Fruit fly (Drosophila melanogaster) S2 (cell line): Measurements from ENCODE around the gene CG14879.

ENCODE experiments used
- CG8478 ChIP-seq: fragments of >200 bp; optimal IDR thresholded peaks from 2 replicates; lab custom pipeline; 2018
- CTCF ChIP-seq, 2 experiments: fragments of >200 bp; optimal IDR thresholded peaks; 2 replicates each; lab custom pipeline; 2018

CG14879 gene

DNA sequence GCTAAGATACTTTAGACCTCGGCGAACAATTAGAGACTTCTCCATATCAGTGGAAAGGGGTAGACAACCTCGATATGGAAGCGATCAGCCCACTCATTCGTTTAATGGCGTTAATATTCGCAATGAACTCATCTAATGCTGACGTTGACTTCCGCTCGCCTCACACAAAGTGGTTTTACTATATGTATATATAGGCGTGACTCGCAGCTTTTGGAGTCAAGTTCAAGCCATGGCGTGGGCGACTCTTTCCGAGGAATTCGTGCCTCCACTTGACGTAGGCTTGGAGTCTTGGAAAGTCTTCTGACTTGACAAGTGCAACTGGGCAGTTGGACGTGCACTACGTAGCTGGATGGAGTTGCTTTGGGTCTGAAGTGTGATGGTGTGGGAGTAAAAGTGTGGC lies 4.6 kb upstream of the CG14879 start:
- TF ChIP-seq CG8478 (no peak), CTCF (optimal IDR thresholded peaks at IDR 0.05; lab: Kevin White, UChicago) (no peak)

DNA sequence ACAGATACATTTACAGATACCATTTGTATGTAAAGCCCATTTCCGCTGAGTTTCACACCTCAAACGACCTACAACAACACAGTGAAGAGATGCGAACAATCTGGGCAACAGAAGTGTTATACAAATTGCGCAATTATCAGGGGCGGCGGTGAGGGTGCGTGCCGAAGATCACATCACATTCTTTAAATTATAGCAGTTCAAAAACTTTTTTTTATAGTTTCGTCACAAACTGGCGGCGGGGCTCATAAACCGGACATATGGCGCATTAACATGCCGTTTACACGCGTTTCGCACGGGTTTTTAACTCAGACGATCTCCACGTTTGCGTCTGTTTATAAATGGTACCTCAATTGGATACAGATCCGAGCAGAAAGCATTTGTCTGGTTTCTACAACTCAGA lies 4.2 kb upstream of the CG14879 start:
- TF ChIP-seq CG8478 (no peak), CTCF (optimal IDR thresholded peaks at IDR 0.05; lab: Kevin White, UChicago) (no peak)

DNA sequence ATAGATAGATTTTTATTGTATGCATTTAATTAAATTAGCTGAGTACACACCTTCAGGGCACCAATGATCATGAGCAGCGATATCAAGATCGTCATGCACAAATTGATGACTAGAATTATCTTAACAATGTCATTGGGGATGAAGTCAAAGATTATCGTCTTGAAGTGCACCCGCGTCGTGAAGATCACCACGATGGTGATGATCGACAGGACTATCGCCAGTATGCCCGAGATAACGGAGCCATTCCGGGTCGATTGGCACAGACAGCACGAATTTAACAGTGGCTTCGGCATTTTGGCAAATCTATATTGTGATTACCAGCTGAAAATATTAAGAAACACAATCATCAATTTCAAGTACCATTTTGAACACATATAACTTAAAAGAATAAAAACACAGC lies 3.0 kb upstream of the CG14879 start:
- no peak for TF ChIP-seq CG8478
- no peak for TF ChIP-seq CTCF (optimal IDR thresholded peaks at IDR 0.05; lab: Kevin White, UChicago)

DNA sequence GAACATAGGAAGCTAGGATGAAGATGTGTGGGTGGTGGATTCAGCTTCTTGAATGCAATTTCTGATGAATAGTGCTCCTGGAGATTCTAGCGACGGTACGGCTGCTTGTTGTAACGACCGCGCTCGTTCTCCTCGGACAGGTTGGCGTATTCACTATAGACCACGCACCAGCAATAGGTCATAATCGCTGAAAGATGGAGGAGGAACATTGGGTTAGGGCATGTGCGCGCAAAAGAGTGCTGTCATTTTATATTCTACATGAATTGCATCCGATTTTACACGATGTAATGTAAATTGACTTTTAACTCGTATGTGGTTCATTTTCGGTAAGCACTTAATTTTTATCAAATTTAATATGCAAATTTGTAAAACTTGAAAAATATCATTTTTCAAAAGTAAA lies 2.0 kb upstream of the CG14879 start:
- TF ChIP-seq CG8478: no peak
- peak; percentile 83 to 87 for TF ChIP-seq CTCF (optimal IDR thresholded peaks at IDR 0.05; lab: Kevin White, UChicago)

DNA sequence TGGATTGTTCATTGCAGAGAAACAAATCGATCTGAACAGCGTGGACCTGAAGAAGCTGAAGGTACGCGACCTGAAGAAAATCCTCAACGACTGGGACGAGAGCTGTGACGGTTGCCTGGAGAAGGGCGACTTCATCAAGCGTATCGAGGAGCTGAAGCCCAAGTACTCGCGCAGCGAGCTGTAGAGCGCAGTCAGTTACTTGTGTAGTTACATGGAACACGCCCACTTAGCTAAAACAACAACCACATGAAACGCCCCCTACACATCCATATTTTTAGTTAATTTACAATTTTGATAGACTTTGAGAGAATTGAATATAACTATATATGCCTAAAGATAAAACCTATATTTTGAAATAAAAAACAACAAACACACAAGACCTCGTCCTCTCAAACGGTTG lies 1.4 kb upstream of the CG14879 start:
- TF ChIP-seq CTCF (optimal IDR thresholded peaks at IDR 0.05; lab: Kevin White, UChicago): peak; percentile 25 to 57
- TF ChIP-seq CG8478: no peak

DNA sequence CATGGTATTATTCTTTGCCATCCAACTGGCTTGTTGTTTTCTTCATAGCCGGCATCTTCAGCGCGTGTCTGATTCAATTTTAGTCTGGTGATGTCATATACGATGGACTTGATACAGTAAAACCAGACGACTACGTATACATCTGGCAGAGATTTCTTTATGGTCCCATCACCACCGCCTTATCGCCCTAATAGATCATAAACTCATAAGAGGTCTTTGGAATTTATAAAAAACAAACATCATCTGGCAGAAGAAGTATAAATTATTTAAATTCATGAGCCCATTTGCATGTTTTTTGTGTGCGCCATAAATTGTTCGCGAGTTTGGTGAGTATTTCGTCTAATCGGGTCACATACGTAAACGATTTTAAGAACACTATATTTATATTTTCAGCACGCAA lies 737 bp downstream of the CG14879 start:
- TF ChIP-seq CG8478 (no peak), CTCF (optimal IDR thresholded peaks at IDR 0.05; lab: Kevin White, UChicago) (no peak)

DNA sequence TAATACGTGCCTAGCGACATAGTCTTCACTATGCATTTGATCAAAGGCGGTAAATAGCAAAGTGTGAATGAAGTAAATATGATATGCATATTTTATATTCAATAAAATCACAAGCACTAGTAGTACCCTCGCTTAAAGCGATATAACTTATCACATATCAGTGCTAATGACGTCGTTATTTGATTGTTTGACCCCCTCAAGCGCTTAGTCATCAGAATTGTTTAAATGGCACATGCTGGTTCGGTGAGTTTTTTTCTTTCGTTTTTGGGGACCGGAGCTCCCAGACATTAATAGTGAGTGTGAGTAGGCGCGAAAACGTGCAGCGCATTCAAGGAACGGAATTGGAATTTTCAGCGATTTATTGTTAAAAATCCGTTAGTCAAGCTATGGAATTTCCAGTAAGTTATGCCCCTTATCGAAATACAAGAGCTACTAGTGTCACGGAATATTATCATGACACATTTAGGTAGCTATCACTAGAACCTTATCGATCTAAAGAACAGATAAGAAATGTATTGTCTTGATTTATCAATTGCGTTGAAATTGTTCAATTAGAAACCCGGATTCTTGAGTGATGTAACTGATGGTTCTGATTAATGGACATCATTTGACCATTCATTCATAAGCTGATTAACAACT lies 1.3 kb downstream of the CG14879 start:
- TF ChIP-seq CTCF (optimal IDR thresholded peaks at IDR 0.05; lab: Kevin White, UChicago) (no peak), CG8478 (no peak)

DNA sequence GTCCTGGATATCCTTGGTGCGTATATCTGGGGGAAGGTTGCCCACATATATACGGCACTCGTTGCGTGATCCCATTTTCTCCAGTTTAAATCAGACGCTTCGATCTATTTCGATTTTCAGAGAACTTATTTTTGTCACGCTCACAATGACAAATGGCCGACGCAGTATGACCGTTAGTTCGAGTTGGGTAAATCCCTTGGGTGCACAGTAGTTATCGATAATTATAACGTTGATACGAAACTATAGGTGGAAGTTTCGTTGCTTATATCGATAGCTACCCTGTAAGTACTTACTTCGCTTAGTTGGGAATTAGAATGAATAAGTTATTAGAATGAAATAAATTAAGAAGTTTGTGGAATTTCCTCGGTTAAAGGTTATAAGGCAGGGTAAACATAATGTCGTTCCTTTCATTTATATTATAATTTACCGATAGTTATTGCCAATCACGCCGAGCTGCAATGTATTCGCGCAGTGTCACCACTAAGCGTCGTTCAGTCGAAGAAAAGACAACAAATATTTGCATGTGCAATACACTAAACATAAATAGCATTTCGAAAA lies 7.1 kb downstream of the CG14879 start, which contains the start of the genes SF2 and pad:
Gene SF2, minus strand, starts transcription at position 172 of the 558 bp plus-strand sequence.
Gene pad, plus strand, starts transcription at position 502 of the 558 bp plus-strand sequence.
- no peak for TF ChIP-seq CTCF (optimal IDR thresholded peaks at IDR 0.05; lab: Kevin White, UChicago)
- no peak for TF ChIP-seq CG8478

DNA sequence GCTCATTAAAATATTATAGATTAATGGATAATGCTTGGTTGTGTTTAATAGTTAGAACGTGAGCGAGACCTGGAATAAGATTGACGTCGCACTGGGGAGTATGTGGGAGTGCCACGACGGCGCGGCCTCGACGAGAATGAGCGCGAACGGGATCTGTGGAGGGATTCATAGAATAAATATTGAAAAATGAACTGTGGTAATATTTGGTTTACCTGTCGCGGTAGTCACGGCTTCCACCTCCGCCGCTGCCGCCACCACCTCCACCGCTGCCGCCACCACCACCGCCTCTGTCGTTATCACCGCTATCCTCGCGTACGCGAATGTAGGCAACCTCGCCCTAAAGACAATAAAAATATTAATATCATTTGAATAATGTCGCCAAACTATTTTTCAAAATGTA lies 8.4 kb downstream of the CG14879 start:
- TF ChIP-seq CG8478: no peak
- no peak for TF ChIP-seq CTCF (optimal IDR thresholded peaks at IDR 0.05; lab: Kevin White, UChicago)

DNA sequence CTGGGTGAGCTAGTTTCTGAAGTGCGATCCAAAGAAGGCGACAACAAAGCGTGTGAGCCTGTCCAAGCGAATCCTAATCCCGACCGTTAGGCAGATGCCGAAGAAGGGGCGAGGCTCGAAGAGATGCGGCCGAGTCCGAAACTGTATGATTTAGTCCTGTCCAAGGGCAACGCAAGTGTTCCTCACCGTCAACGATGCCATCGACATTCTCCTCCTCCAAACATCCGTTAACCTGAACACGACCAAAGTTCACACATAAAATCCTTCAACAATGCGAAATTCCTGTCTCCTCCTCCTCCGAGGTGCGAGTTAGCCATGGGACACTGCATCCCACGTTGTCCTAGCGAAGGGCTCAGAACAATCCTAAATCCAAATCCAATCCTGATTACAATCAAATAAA lies 9.6 kb downstream of the CG14879 start, which contains the start of gene Sulf1:
Gene Sulf1, minus strand, starts transcription at position 101 of the 400 bp plus-strand sequence.
- TF ChIP-seq CTCF (optimal IDR thresholded peaks at IDR 0.05; lab: Kevin White, UChicago): no peak
- no peak for TF ChIP-seq CG8478

DNA sequence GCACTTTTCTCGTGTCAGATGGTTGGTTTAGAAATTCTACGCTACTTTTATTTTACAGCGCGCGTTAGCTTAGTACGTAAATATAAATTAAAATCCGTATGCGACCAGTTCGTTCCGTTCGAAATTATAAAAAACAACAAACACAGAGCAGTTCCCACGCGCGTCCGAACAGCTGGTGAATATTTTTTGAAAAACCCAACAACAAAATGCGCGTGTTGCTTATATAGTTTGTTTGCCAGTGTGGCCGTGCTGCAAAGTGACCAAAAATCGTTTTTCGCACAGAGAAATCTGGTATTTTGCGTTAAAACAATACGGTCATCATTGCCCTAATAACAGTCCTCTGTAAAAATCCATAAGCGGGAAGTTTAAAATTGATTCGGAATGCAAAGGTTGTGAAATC lies 10.7 kb downstream of the CG14879 start:
- TF ChIP-seq CTCF (optimal IDR thresholded peaks at IDR 0.05; lab: Kevin White, UChicago) (peak in 1 of 2 experiments; percentile 8), CG8478 (no peak)

DNA sequence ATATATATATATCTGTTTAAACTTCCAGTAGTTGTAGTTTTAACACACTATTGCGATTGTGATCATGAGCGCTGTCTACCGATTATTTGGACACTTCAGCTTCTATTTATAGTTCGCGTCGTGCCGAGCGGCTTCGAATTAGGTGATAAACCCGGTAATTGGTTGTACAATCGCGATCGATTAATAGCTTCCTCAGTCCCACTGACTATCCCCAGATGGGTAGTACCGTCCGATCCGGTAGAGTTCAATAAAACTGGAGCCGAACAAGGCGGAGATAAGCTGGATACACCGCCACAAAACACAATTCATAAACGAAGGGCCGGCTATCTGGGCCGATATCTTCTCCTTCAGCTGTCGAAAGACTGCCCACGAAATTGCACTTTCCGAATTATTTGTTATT lies 11.2 kb downstream of the CG14879 start:
- TF ChIP-seq CG8478 (no peak), CTCF (optimal IDR thresholded peaks at IDR 0.05; lab: Kevin White, UChicago) (no peak)

DNA sequence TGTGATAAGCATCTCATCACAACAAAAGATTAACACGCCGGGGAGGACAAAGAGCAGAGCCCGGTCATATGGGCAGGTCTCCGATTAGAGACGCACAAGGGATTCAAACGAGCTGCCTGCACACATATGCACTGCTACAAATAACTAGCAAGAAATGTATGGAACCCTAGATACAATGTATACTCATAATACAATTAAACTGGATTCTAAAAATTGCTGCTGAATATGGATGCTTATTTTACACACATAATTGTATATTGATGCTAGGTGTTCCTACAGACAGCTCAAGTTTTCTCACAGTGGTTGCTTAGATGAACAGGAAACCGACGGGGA lies 12.0 kb downstream of the CG14879 start:
- TF ChIP-seq CTCF (optimal IDR thresholded peaks at IDR 0.05; lab: Kevin White, UChicago) (no peak), CG8478 (no peak)

DNA sequence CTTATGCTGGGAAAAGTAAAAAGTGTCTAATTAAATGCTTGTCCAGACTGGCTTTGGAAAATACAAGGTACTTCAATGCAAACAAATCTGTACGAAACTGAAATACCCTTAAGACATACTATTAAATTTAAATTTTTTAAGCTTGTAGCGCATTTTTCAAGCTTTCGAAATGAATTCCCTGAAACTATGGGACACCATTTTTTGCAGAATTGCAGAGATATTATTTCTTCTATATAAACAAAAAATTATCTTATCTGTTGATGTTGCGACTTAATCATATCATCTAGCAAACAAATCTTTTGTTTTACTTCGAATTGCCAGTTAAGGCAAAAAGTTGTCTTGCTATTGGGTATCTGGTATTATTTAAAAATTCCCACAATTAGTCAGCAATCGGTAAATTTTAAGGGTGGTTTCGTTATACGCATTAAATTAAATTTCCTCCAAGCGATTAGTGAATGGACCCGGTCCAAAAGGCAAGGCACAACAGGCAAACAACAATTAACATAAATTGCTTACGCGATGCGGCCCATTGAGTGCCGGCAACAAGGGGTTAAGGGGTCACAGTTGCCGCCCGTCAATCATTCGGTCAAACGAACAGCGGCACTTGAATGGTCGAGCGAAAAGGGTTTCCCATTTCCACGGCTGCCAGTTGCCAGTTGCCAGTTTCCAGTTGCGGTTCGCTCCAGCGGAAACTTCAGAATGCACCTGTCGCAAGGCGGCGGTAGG lies 12.5 kb downstream of the CG14879 start:
- TF ChIP-seq CG8478 (no peak), CTCF (optimal IDR thresholded peaks at IDR 0.05; lab: Kevin White, UChicago) (no peak)

DNA sequence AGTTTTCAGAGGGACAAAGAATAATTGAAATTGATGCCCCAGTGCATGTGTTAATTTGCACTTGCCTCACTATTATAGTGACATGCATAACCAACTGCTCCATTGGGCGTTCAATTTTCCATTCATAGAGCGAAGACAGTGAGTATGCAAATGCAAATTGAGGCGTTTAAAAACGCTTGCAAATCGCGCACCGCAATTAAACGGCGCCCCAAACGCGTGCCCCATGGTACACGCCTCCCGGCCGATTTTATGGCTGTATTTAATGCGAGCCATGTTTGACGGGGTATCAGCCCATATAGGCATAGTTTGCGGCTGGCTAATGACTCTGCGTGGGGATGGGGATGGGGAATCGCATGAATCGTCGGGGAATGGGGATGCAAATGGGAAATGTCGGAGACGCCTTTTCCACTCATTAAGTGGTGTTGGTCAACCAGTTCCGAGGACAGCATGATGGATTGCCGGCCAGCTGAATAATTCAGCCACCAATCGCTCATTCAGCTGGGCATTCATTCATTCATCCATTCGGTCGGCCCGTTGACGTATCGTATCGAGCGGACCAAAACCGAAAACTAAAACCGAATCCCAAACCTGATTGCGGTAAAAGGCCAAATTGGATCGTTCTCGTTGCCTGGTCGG lies 13.5 kb downstream of the CG14879 start:
- no peak for TF ChIP-seq CTCF (optimal IDR thresholded peaks at IDR 0.05; lab: Kevin White, UChicago)

DNA sequence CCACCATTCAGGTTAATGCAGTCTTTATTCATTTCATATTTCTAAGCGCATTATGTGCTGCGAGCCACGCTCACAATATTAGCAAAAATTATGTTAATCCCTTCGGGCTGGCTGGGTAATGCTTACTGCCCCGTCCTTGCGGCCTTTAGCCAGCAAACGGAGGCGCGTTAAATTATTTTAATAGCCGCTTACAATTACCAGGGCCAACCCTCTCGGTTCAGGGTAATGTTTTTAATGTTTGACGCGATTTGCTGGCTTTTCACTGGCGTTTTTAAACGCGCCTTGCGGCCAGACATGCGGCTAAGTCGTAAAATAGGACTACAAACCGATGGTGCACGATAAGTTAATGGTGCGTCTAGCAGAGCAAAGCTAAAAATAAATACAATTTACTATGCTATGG lies 14.2 kb downstream of the CG14879 start:
- TF ChIP-seq CG8478 (no peak), CTCF (optimal IDR thresholded peaks at IDR 0.05; lab: Kevin White, UChicago) (no peak)
